Fruit fly (Drosophila melanogaster): Measurements from ENCODE around the gene dbr.

DNA sequence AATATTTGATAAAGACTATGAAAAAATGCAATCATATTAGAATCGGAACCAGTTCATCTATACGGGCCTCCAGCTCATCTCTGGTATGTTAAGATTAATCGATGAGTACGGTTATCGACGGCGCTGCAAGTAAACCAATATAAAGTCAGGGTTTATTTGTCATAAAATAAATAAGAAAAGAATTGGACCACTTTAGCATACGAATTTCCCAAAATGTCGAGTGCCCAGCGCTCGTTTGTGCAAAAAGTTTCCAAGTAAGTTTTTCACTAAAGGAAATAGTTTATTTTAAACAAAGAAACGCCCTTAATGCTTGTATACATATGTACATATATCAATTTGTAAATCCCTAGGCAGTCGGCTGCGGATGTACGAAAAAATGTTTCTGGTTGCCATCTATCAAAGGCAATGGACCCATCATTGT, 28.4 kb downstream of the dbr start, which contains the start of gene Zir:
- TF ChIP-seq psq (optimal IDR thresholded peaks at IDR 0.05) (no peak), Myc (optimal IDR thresholded peaks at IDR 0.05) (no peak), insv (optimal IDR thresholded peaks at IDR 0.05) (no peak), Sin3A (optimal IDR thresholded peaks at IDR 0.05) (no peak)
